Worm (Caenorhabditis elegans) whole organism, L4 larva: ENCODE results near the gene Y17G7B.21.

Source experiments
- F26F4.8 ChIP-seq: fragments of 200-800 bp; sonication (Bioruptor generic); conservative IDR thresholded peaks from 2 replicates; pipeline ENCODE4 v1.3.6; 2022; ENCODE audit warnings: missing genetic modification characterization, missing compliant biosample characterization
- R02D3.7 ChIP-seq: fragments of 150-350 bp; sonication (generic microtip); optimal IDR thresholded peaks from 3 replicates; lab custom pipeline; 2014; ENCODE audit warnings: missing biosample characterization, missing genetic modification characterization
- Y105C5A.15 ChIP-seq: fragments of 200-800 bp; sonication (Bioruptor generic); IDR thresholded peaks from 2 replicates; pipeline ENCODE4 v1.3.6; 2022; ENCODE audit warnings: missing genetic modification characterization, missing compliant biosample characterization
- Y75B8A.6 ChIP-seq: fragments of 200-800 bp; sonication (Bioruptor generic); IDR thresholded peaks from 2 replicates; pipeline ENCODE4 v1.3.6; 2022; ENCODE audit warnings: missing genetic modification reagents, missing genetic modification characterization, missing compliant biosample characterization
- ZK337.2 ChIP-seq: fragments of 200-800 bp; sonication (Bioruptor generic); IDR thresholded peaks from 2 replicates; pipeline ENCODE4 v1.3.6; 2022; ENCODE audit warnings: missing genetic modification reagents, missing genetic modification characterization, missing compliant biosample characterization
- ZK546.5 ChIP-seq, 2 experiments: sonication (generic microtip); optimal IDR thresholded peaks; 2 replicates each; lab custom pipeline; 2017; ENCODE audit warnings: missing biosample characterization in 2 of 2, missing genetic modification characterization in 2 of 2
- aha-1 ChIP-seq: fragments of 150-350 bp; peaks from one replicate; lab custom pipeline; 2014; ENCODE audit warnings: missing biosample characterization, missing genetic modification characterization
- ama-1 ChIP-seq: fragments of 150-350 bp; optimal IDR thresholded peaks from 2 replicates; lab custom pipeline; 2014; ENCODE audit warnings: inconsistent platforms, mixed read lengths
- attf-4 ChIP-seq: sonication (generic microtip); optimal IDR thresholded peaks from 3 replicates; lab custom pipeline; 2017; ENCODE audit warnings: missing biosample characterization, missing genetic modification characterization
- ceh-20 ChIP-seq: fragments of 200-800 bp; sonication (Bioruptor generic); IDR thresholded peaks from 2 replicates; pipeline ENCODE4 v1.3.6; 2022; ENCODE audit warnings: missing genetic modification reagents, missing genetic modification characterization, missing compliant biosample characterization
- ceh-44 ChIP-seq: fragments of 200-800 bp; sonication (Bioruptor generic); IDR thresholded peaks from 2 replicates; pipeline ENCODE4 v1.3.6; 2022; ENCODE audit warnings: missing genetic modification reagents, missing genetic modification characterization, missing compliant biosample characterization
- cey-2 ChIP-seq: sonication (generic microtip); optimal IDR thresholded peaks from 3 replicates; lab custom pipeline; 2017; ENCODE audit warnings: missing genetic modification characterization, mild to moderate bottlenecking, missing compliant biosample characterization, antibody characterized with exemption, borderline replicate concordance; ENCODE audit not compliant: insufficient read depth
- daf-12 ChIP-seq: fragments of 150-350 bp; optimal IDR thresholded peaks from 2 replicates; lab custom pipeline; 2014; ENCODE audit warnings: missing biosample characterization, missing genetic modification reagents, missing genetic modification characterization
- daf-19 ChIP-seq: fragments of 200-800 bp; sonication (Bioruptor generic); conservative IDR thresholded peaks from 2 replicates; pipeline ENCODE4 v1.3.6; 2022; ENCODE audit warnings: missing genetic modification characterization, missing compliant biosample characterization
- daf-8 ChIP-seq: fragments of 200-800 bp; sonication (Bioruptor generic); IDR thresholded peaks from 2 replicates; pipeline ENCODE4 v1.3.6; 2022; ENCODE audit warnings: missing genetic modification characterization, missing compliant biosample characterization
- dmd-8 ChIP-seq: fragments of 200-800 bp; sonication (Bioruptor generic); IDR thresholded peaks from 2 replicates; pipeline ENCODE4 v1.3.6; 2022; ENCODE audit warnings: missing genetic modification characterization, missing compliant biosample characterization
- dmd-9 ChIP-seq: fragments of 200-800 bp; sonication (Bioruptor generic); IDR thresholded peaks from 2 replicates; pipeline ENCODE4 v1.3.6; 2022; ENCODE audit warnings: missing genetic modification reagents, missing genetic modification characterization, missing compliant biosample characterization
- egl-27 ChIP-seq: sonication (generic microtip); optimal IDR thresholded peaks from 3 replicates; lab custom pipeline; 2017; ENCODE audit warnings: missing biosample characterization, missing genetic modification reagents, missing genetic modification characterization
- fos-1 ChIP-seq: fragments of 150-350 bp; optimal IDR thresholded peaks from 2 replicates; lab custom pipeline; 2014; ENCODE audit warnings: missing biosample characterization, missing genetic modification characterization
- hlh-30 ChIP-seq: sonication (generic microtip); optimal IDR thresholded peaks from 2 replicates; lab custom pipeline; 2017; ENCODE audit warnings: antibody characterized with exemption, mild to moderate bottlenecking, missing genetic modification characterization, missing compliant biosample characterization; ENCODE audit not compliant: insufficient read depth
- hmg-1.1 ChIP-seq: fragments of 200-800 bp; sonication (Bioruptor generic); IDR thresholded peaks from 2 replicates; pipeline ENCODE4 v1.3.6; 2022; ENCODE audit warnings: missing genetic modification reagents, missing genetic modification characterization, missing compliant biosample characterization
- jun-1 ChIP-seq: fragments of 150-350 bp; optimal IDR thresholded peaks from 2 replicates; lab custom pipeline; 2014; ENCODE audit warnings: missing biosample characterization, missing genetic modification reagents, missing genetic modification characterization
- lim-7 ChIP-seq: fragments of 200-800 bp; sonication (Bioruptor generic); IDR thresholded peaks from 2 replicates; pipeline ENCODE4 v1.3.6; 2022; ENCODE audit warnings: missing genetic modification characterization, missing compliant biosample characterization
- lin-13 ChIP-seq: fragments of 150-350 bp; optimal IDR thresholded peaks from 2 replicates; lab custom pipeline; 2014; ENCODE audit warnings: missing biosample characterization, missing genetic modification reagents, missing genetic modification characterization
- lin-15B ChIP-seq: fragments of 150-350 bp; sonication (generic microtip); optimal IDR thresholded peaks from 3 replicates; lab custom pipeline; 2014; ENCODE audit warnings: missing biosample characterization, missing genetic modification characterization
- lin-29 ChIP-seq: fragments of 200-800 bp; sonication (Bioruptor generic); IDR thresholded peaks from 2 replicates; pipeline ENCODE4 v1.3.6; 2022; ENCODE audit warnings: missing genetic modification reagents, missing genetic modification characterization, missing compliant biosample characterization
- lin-38 ChIP-seq: fragments of 200-800 bp; sonication (Bioruptor generic); IDR thresholded peaks from 2 replicates; pipeline ENCODE4 v1.3.6; 2022; ENCODE audit warnings: missing genetic modification reagents, missing genetic modification characterization, missing compliant biosample characterization
- lin-39 ChIP-seq: fragments of 150-350 bp; optimal IDR thresholded peaks from 2 replicates; lab custom pipeline; 2014; ENCODE audit warnings: missing biosample characterization, missing genetic modification reagents, missing genetic modification characterization
- lsy-2 ChIP-seq, 2 experiments: fragments of 150-350 bp in 1 of 2; sonication (generic microtip) in 1 of 2; optimal IDR thresholded peaks; 2 replicates each; lab custom pipeline; 2014 to 2017; ENCODE audit warnings: missing biosample characterization in 2 of 2, missing genetic modification characterization in 2 of 2
- mdl-1 ChIP-seq, 2 experiments: fragments of 150-350 bp in 1 of 2; sonication (generic microtip) in 1 of 2; optimal IDR thresholded peaks; 2 replicates each; lab custom pipeline; 2014 to 2017; ENCODE audit warnings: missing biosample characterization in 2 of 2, missing genetic modification characterization in 2 of 2
- mdt-29 ChIP-seq: fragments of 200-800 bp; sonication (Bioruptor generic); IDR thresholded peaks from 2 replicates; pipeline ENCODE4 v1.3.6; 2022; ENCODE audit warnings: missing genetic modification reagents, missing genetic modification characterization, missing compliant biosample characterization
- mxl-3 ChIP-seq: fragments of 200-800 bp; sonication (Bioruptor generic); optimal IDR thresholded peaks from 2 replicates; lab custom pipeline; 2018; ENCODE audit warnings: mild to moderate bottlenecking, missing genetic modification characterization, missing compliant biosample characterization
- nhr-10 ChIP-seq: fragments of 150-350 bp; optimal IDR thresholded peaks from 2 replicates; lab custom pipeline; 2014; ENCODE audit warnings: missing biosample characterization, missing genetic modification characterization
- nhr-11 ChIP-seq: fragments of 150-350 bp; optimal IDR thresholded peaks from 2 replicates; lab custom pipeline; 2014; ENCODE audit warnings: missing biosample characterization, missing genetic modification characterization
- nhr-237 ChIP-seq: sonication (generic microtip); optimal IDR thresholded peaks from 2 replicates; lab custom pipeline; 2017; ENCODE audit warnings: missing biosample characterization, missing genetic modification characterization
- nhr-28 ChIP-seq: fragments of 150-350 bp; optimal IDR thresholded peaks from 2 replicates; lab custom pipeline; 2014; ENCODE audit warnings: missing biosample characterization, missing genetic modification characterization
- nhr-48 ChIP-seq: sonication (generic microtip); optimal IDR thresholded peaks from 2 replicates; lab custom pipeline; 2016; ENCODE audit warnings: mild to moderate bottlenecking, missing genetic modification characterization, missing compliant biosample characterization
- nhr-76 ChIP-seq: fragments of 150-350 bp; optimal IDR thresholded peaks from 2 replicates; lab custom pipeline; 2014; ENCODE audit warnings: missing biosample characterization, missing genetic modification characterization
- pha-4 ChIP-seq, 2 experiments: fragments of 150-350 bp in 1 of 2; fragments of 200-800 bp in 1 of 2; sonication (Bioruptor generic) in 1 of 2; IDR thresholded peaks in 1 of 2; optimal IDR thresholded peaks in 1 of 2; 2 replicates each; pipeline versions ENCODE4 v1.3.6 to Lab custom; 2014 to 2022; ENCODE audit warnings: missing genetic modification characterization in 2 of 2, missing genetic modification reagents in 2 of 2, missing biosample characterization in 1 of 2, missing compliant biosample characterization in 1 of 2
- php-3 ChIP-seq: fragments of 200-800 bp; sonication (Bioruptor generic); IDR thresholded peaks from 2 replicates; pipeline ENCODE4 v1.3.6; 2022; ENCODE audit warnings: missing genetic modification reagents, missing genetic modification characterization, missing compliant biosample characterization
- rbr-2 ChIP-seq: sonication (generic microtip); optimal IDR thresholded peaks from 2 replicates; lab custom pipeline; 2016; ENCODE audit warnings: missing genotype, missing genetic modification characterization, missing compliant biosample characterization
- sdz-12 ChIP-seq: fragments of 200-800 bp; sonication (Bioruptor generic); optimal IDR thresholded peaks from 2 replicates; lab custom pipeline; 2018; ENCODE audit warnings: mild to moderate bottlenecking, missing genetic modification characterization, missing compliant biosample characterization
- skn-1 ChIP-seq: fragments of 150-350 bp; optimal IDR thresholded peaks from 2 replicates; lab custom pipeline; 2014; ENCODE audit warnings: missing biosample characterization, missing genetic modification characterization
- spr-3 ChIP-seq: fragments of 200-800 bp; sonication (Bioruptor generic); optimal IDR thresholded peaks from 2 replicates; lab custom pipeline; 2018; ENCODE audit warnings: mild to moderate bottlenecking, missing genetic modification characterization, missing compliant biosample characterization
- unc-130 ChIP-seq: sonication (generic microtip); optimal IDR thresholded peaks from 2 replicates; lab custom pipeline; 2016; ENCODE audit warnings: missing genetic modification reagents, missing genetic modification characterization, missing compliant biosample characterization
- unc-39 ChIP-seq: sonication (generic microtip); optimal IDR thresholded peaks from 2 replicates; lab custom pipeline; 2017; ENCODE audit warnings: missing biosample characterization, missing genetic modification characterization
- zag-1 ChIP-seq: fragments of 150-350 bp; optimal IDR thresholded peaks from 2 replicates; lab custom pipeline; 2014; ENCODE audit warnings: missing biosample characterization, missing genetic modification characterization
- zfp-3 ChIP-seq: fragments of 200-800 bp; sonication (Bioruptor generic); conservative IDR thresholded peaks from 2 replicates; pipeline ENCODE4 v1.3.6; 2022; ENCODE audit warnings: missing genetic modification reagents, missing genetic modification characterization, missing compliant biosample characterization
- zip-11 ChIP-seq: fragments of 200-800 bp; sonication (Bioruptor generic); IDR thresholded peaks from 2 replicates; pipeline ENCODE4 v1.3.6; 2022; ENCODE audit warnings: missing genetic modification characterization, missing compliant biosample characterization
- zip-2 ChIP-seq: fragments of 150-350 bp; optimal IDR thresholded peaks from 2 replicates; lab custom pipeline; 2014; ENCODE audit warnings: missing biosample characterization, missing genetic modification characterization
- ztf-11 ChIP-seq: fragments of 150-350 bp; optimal IDR thresholded peaks from 2 replicates; lab custom pipeline; 2014; ENCODE audit warnings: missing biosample characterization, missing genetic modification characterization

Gene Y17G7B.21

DNA sequence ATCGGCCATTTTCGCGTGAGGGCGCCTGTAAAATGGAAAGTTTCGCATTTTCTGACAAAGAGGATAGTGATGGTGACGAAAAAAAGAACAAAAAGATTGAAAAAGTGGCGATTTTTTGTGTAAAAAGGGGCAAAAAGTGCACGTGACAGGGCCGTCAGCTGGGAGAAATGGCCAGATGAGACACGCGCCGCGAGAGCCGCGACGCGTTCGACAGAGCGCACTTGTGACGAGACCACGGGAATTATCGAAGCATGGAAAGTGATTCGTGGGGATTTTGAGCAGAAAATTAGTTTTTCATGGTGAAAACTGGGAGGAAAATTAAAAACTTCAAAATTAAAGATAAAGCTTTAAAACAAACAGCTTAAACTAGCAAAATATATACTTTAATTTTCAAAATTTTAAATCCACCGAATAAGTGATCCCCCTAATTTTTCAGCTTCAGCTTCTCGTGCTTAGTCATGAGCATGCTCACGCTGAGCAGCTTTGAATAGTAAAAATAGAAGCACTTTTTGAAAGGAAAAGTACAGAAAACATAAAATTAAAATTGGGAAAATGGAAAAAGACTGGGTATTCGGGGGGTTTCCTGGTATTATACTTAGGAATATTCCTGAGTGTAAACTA lies 9.8 kb downstream of the Y17G7B.21 start, which contains the start of gene W03C9.5 (continued):
- TF ChIP-seq nhr-48 (peak; percentile 61), ZK337.2 (GFP tag; lab: Robert Waterston, UW) (peak; percentile 64; the same call in 1 of the 2 replicates), lin-39 (tag; lab: Kevin White, UChicago) (no peak), sdz-12 (GFP tag; lab: Kevin White, UChicago) (peak; percentile 32), lin-38 (GFP tag; lab: Robert Waterston, UW) (peak; percentile 98), mdl-1 (tag; optimal IDR thresholded peaks at IDR 0.05; lab: Kevin White, UChicago) (peak; percentile 80 to 98), lin-29 (GFP tag; lab: Robert Waterston, UW) (peak; percentile 73; the same call in 1 of the 2 replicates), egl-27 (tag; lab: Kevin White, UChicago) (no peak), zfp-3 (GFP tag; lab: Robert Waterston, UW) (peak; percentile 82), rbr-2 (tag; lab: Kevin White, UChicago) (peak; percentile 91), lin-15B (peak; percentile 81), mdt-29 (GFP tag; lab: Robert Waterston, UW) (peak; percentile 81), hlh-30 (tag; lab: Kevin White, UChicago) (peak; percentile 99), ceh-20 (GFP tag; lab: Robert Waterston, UW) (peak; percentile 95), spr-3 (GFP tag; lab: Kevin White, UChicago) (peak; percentile 34), lsy-2 (tag; optimal IDR thresholded peaks at IDR 0.05; lab: Kevin White, UChicago) (peak; percentile 84 to 94), ZK546.5 (tag; optimal IDR thresholded peaks at IDR 0.05; lab: Kevin White, UChicago) (peak; percentile 7 to 70), ceh-44 (GFP tag; lab: Robert Waterston, UW) (peak; percentile 84), unc-130 (GFP tag; lab: Kevin White, UChicago) (peak; percentile 89), aha-1 (tag; lab: Kevin White, UChicago) (peak; percentile 99), lim-7 (peak; percentile 70; the same call in 1 of the 2 replicates), ztf-11 (tag; lab: Kevin White, UChicago) (no peak), dmd-9 (peak; percentile 93), cey-2 (tag; lab: Kevin White, UChicago) (peak; percentile 13), skn-1 (peak; percentile 39), php-3 (GFP tag; lab: Robert Waterston, UW) (0 out of 2 replicates have a peak, but pooled peaks have one; percentile 15), zip-11 (GFP tag; lab: Robert Waterston, UW) (no peak), hmg-1.1 (GFP tag; lab: Robert Waterston, UW) (peak; percentile 89), jun-1 (tag; lab: Kevin White, UChicago) (peak; percentile 84), R02D3.7 (tag; lab: Kevin White, UChicago) (no peak), daf-12 (tag; lab: Kevin White, UChicago) (no peak), Y105C5A.15 (GFP tag; lab: Robert Waterston, UW) (no peak), ama-1 (lab: Kevin White, UChicago) (peak; percentile 75), Y75B8A.6 (GFP tag; lab: Robert Waterston, UW) (peak; percentile 85; the same call in 1 of the 2 replicates), lin-13 (GFP tag; lab: Kevin White, UChicago) (peak; percentile 97), attf-4 (no peak), nhr-11 (tag; lab: Kevin White, UChicago) (peak; percentile 96), nhr-76 (tag; lab: Kevin White, UChicago) (peak; percentile 32), zag-1 (tag; lab: Kevin White, UChicago) (no peak), nhr-237 (tag; lab: Kevin White, UChicago) (no peak), daf-8 (GFP tag; lab: Robert Waterston, UW) (no peak), zip-2 (tag; lab: Kevin White, UChicago) (peak; percentile 20), mxl-3 (GFP tag; lab: Kevin White, UChicago) (peak; percentile 95), pha-4 (GFP tag; IDR thresholded peaks at IDR 0.05; lab: Robert Waterston, UW) (peak; percentile 56; the same call in 1 of the 2 replicates), pha-4 (tag; optimal IDR thresholded peaks at IDR 0.05; lab: Kevin White, UChicago) (no peak), F26F4.8 (GFP tag; lab: Robert Waterston, UW) (no peak), daf-19 (GFP tag; lab: Robert Waterston, UW) (no peak), fos-1 (tag; lab: Kevin White, UChicago) (no peak), nhr-10 (peak; percentile 64), dmd-8 (no peak), nhr-28 (tag; lab: Kevin White, UChicago) (peak; percentile 91), unc-39 (tag; lab: Kevin White, UChicago) (no peak)
